Worm (Caenorhabditis elegans) whole organism, early embryonic: Measurements from ENCODE around the gene bcmo-2.

Experiments used
- B0310.2 ChIP-seq: sonication (generic microtip); optimal IDR thresholded peaks from 2 replicates; lab custom pipeline; 2016; ENCODE audit warnings: mild to moderate bottlenecking, missing genetic modification characterization, missing compliant biosample characterization
- F13C5.2 ChIP-seq: sonication (generic microtip); optimal IDR thresholded peaks from 2 replicates; lab custom pipeline; 2017; ENCODE audit warnings: mild to moderate bottlenecking, missing genetic modification characterization, inconsistent platforms, missing compliant biosample characterization
- aly-1 ChIP-seq: sonication (generic microtip); optimal IDR thresholded peaks from 2 replicates; lab custom pipeline; 2016; ENCODE audit warnings: missing genetic modification characterization, missing compliant biosample characterization
- ama-1 ChIP-seq: fragments of 150-350 bp; optimal IDR thresholded peaks from 2 replicates; lab custom pipeline; 2014
- ceh-13 ChIP-seq: fragments of 200-800 bp; sonication (Bioruptor generic); optimal IDR thresholded peaks from 2 replicates; lab custom pipeline; 2018; ENCODE audit warnings: mild to moderate bottlenecking, missing genetic modification characterization, missing compliant biosample characterization
- ceh-36 ChIP-seq: sonication (generic microtip); optimal IDR thresholded peaks from 2 replicates; lab custom pipeline; 2016; ENCODE audit warnings: missing genetic modification characterization, inconsistent platforms, missing compliant biosample characterization
- ets-7 ChIP-seq: sonication (generic microtip); optimal IDR thresholded peaks from 2 replicates; lab custom pipeline; 2016; ENCODE audit warnings: missing genotype, missing genetic modification characterization, missing compliant biosample characterization
- flt-1 ChIP-seq: fragments of 200-800 bp; sonication (Bioruptor generic); IDR thresholded peaks from 2 replicates; pipeline ENCODE4 v1.3.6; 2022; ENCODE audit warnings: missing genetic modification characterization, missing compliant biosample characterization
- hmbx-1 ChIP-seq: sonication (generic microtip); optimal IDR thresholded peaks from 2 replicates; lab custom pipeline; 2016; ENCODE audit warnings: mild to moderate bottlenecking, missing genetic modification characterization, missing compliant biosample characterization
- hmg-4 ChIP-seq: fragments of 200-800 bp; sonication (Bioruptor generic); optimal IDR thresholded peaks from 2 replicates; lab custom pipeline; 2018; ENCODE audit warnings: mild to moderate bottlenecking, missing genetic modification characterization, missing compliant biosample characterization
- hnd-1 ChIP-seq: sonication (generic microtip); optimal IDR thresholded peaks from 2 replicates; lab custom pipeline; 2016; ENCODE audit warnings: missing genetic modification characterization, missing compliant biosample characterization
- pes-1 ChIP-seq: fragments of 200-800 bp; sonication (Bioruptor generic); IDR thresholded peaks from 2 replicates; pipeline ENCODE4 v1.3.6; 2022; ENCODE audit warnings: missing genetic modification reagents, missing genetic modification characterization, missing compliant biosample characterization
- scrt-1 ChIP-seq: fragments of 200-800 bp; sonication (Bioruptor generic); IDR thresholded peaks from 2 replicates; pipeline ENCODE4 v1.3.6; 2022; ENCODE audit warnings: missing genetic modification characterization, missing compliant biosample characterization
- sea-1 ChIP-seq: fragments of 200-800 bp; sonication (Bioruptor generic); conservative IDR thresholded peaks from 2 replicates; pipeline ENCODE4 v1.3.6; 2022; ENCODE audit warnings: missing genetic modification characterization, missing compliant biosample characterization
- tbx-11 ChIP-seq: fragments of 200-800 bp; sonication (Bioruptor generic); IDR thresholded peaks from 2 replicates; pipeline ENCODE4 v1.3.6; 2022; ENCODE audit warnings: missing genetic modification characterization, missing compliant biosample characterization
- tbx-37 ChIP-seq: fragments of 200-800 bp; sonication (Bioruptor generic); conservative IDR thresholded peaks from 2 replicates; pipeline ENCODE4 v1.3.6; 2022; ENCODE audit warnings: missing genetic modification reagents, missing genetic modification characterization, missing compliant biosample characterization
- tra-4 ChIP-seq: sonication (generic microtip); optimal IDR thresholded peaks from 2 replicates; lab custom pipeline; 2017; ENCODE audit warnings: missing genetic modification characterization, missing compliant biosample characterization

bcmo-2 gene

DNA sequence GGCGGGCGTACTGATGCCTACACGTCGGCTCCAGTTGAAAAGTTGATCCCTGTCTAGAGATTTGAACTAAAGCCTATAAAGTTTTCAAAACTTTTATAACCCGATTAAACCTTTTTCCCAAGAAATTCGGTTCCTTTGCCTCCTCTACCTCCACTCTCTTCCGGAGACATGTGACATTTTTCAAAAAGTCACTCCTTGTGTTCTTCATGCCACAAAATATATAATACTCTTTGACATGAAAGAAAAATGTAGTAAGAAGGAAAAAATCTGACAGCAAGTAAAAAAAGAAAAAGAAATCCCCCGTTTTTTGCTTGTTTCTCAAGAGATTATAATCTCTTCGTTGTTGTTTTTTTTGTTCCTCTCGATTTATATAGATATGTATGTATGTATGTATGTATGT lies 44.2 kb upstream of the bcmo-2 start:
- TF ChIP-seq B0310.2 (no peak), sea-1 (GFP tag; lab: Robert Waterston, UW) (no peak), tbx-11 (GFP tag; lab: Robert Waterston, UW) (no peak), hmg-4 (GFP tag; lab: Kevin White, UChicago) (no peak), aly-1 (no peak), hmbx-1 (tag; lab: Kevin White, UChicago) (no peak)

DNA sequence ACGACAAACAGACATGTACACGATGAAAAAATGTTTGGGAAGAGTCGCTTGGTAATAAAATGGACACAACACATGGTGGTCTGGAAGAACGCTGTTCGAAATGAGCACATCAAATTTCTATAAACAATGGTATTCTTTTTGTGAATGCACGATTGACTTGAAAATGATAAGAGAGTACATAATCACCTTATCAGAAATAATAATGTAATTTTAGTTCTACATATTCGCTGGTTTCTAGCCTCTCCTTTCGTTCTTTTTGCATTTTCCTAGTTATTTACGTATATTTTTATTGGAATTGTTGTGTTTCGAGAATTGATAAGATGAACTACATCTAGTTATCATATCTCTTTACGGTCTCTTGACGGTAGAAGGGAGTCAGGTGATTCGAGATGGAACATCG lies 43.4 kb upstream of the bcmo-2 start:
- TF ChIP-seq B0310.2 (no peak), tbx-11 (GFP tag; lab: Robert Waterston, UW) (no peak), aly-1 (no peak), tra-4 (tag; lab: Kevin White, UChicago) (no peak), scrt-1 (GFP tag; lab: Robert Waterston, UW) (no peak), tbx-37 (GFP tag; lab: Robert Waterston, UW) (no peak), ets-7 (tag; lab: Kevin White, UChicago) (no peak), pes-1 (no peak), ceh-36 (no peak), ceh-13 (GFP tag; lab: Kevin White, UChicago) (no peak), ama-1 (lab: Kevin White, UChicago) (no peak), hnd-1 (tag; lab: Kevin White, UChicago) (no peak), sea-1 (GFP tag; lab: Robert Waterston, UW) (no peak), F13C5.2 (no peak), flt-1 (GFP tag; lab: Robert Waterston, UW) (no peak), hmbx-1 (tag; lab: Kevin White, UChicago) (no peak)

DNA sequence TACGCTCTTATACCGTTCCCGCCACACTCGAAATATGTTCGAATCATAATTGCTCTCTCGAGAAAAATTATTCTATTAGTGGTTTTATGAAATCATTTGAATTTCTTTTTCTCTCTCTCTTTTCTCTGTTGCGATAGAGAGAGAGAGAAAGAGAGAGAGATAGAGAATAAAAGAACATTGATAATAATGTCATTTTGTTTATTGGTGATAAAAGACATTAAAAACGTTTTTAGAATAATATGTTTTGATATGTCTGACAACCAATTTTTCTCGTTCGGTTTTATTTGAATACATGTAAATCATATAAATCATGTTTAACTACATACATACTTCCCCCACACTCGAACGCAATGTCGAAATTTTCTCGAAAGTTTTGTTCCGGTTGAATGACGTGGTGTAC lies 42.3 kb upstream of the bcmo-2 start:
- TF ChIP-seq F13C5.2 (no peak), B0310.2 (no peak), ama-1 (lab: Kevin White, UChicago) (no peak), flt-1 (GFP tag; lab: Robert Waterston, UW) (no peak), tra-4 (tag; lab: Kevin White, UChicago) (no peak), hnd-1 (tag; lab: Kevin White, UChicago) (no peak), tbx-11 (GFP tag; lab: Robert Waterston, UW) (no peak), hmg-4 (GFP tag; lab: Kevin White, UChicago) (no peak), aly-1 (no peak)

DNA sequence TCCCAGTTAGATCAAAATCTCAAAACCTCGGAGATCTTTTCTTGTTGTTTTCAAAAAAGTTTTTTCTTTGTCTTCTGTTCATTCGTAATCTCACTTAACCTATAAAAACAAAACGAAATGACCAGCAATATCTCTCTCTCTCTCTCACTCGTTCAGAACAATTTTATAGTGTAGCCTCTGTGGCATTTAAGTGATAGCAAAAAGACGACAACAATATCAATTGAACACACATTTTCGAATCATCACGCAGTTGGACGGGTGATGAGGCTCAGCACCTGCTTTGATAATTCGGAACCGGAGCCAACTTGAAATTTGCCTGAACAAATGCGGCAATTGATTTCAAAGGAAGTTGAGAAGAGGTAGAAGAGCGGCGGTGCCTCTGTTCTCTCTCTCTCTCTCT lies 41.7 kb upstream of the bcmo-2 start:
- TF ChIP-seq ceh-13 (GFP tag; lab: Kevin White, UChicago) (no peak), tra-4 (tag; lab: Kevin White, UChicago) (no peak), F13C5.2 (no peak), tbx-11 (GFP tag; lab: Robert Waterston, UW) (no peak), flt-1 (GFP tag; lab: Robert Waterston, UW) (no peak), hmg-4 (GFP tag; lab: Kevin White, UChicago) (no peak), ceh-36 (no peak), hnd-1 (tag; lab: Kevin White, UChicago) (no peak), aly-1 (no peak), pes-1 (no peak), hmbx-1 (tag; lab: Kevin White, UChicago) (no peak), sea-1 (GFP tag; lab: Robert Waterston, UW) (no peak), ama-1 (lab: Kevin White, UChicago) (no peak)

DNA sequence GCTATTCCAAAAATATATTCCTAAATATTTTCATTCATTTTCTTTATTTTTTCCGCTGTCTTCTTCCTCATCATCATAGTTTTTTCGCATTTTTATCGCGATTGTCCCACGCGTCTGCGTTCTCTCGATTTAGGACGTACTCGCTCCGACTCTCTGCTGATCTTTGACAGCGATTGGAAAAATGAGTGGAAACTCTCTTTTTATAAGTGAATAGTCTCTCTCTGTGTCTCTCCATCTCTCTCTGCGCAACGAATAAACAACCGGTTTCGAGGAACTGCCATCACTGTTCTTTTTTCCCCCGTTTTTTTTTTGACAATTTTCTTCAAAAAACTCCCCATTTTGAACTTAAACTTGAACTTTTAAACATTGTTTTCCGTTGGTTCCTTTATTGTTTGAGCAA lies 40.7 kb upstream of the bcmo-2 start:
- no peak for TF ChIP-seq pes-1

DNA sequence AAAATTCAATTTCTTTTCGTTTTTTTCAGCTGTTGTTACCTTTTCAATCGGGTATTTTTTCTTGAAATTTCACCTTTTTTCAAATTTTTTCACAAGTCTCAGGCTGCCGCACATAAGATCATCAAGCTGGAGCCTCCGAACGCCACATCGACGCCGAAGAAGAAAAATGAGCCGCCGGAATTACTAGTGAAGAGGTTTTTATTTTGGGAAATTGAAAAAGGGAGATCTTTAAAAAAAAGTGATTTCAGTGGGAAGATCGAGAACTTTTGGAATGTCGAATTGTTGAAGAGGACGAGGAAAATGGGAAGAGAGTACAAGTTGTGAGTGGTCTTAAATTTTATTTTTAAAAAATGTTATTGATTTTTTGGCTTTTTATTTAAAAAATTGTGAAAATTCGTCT lies 39.4 kb upstream of the bcmo-2 start, which contains the start of gene sea-2:
TSS of gene sea-2 (plus strand) at position 301 of the 400 bp plus-strand sequence.
- no peak for TF ChIP-seq pes-1
- no peak for TF ChIP-seq scrt-1 (GFP tag; lab: Robert Waterston, UW)
- TF ChIP-seq tbx-37 (GFP tag; lab: Robert Waterston, UW) = no peak
- no peak for TF ChIP-seq F13C5.2
- TF ChIP-seq ama-1 (lab: Kevin White, UChicago) = no peak
- TF ChIP-seq ets-7 (tag; lab: Kevin White, UChicago) = no peak
- no peak for TF ChIP-seq hmbx-1 (tag; lab: Kevin White, UChicago)
- no peak for TF ChIP-seq aly-1
- TF ChIP-seq tbx-11 (GFP tag; lab: Robert Waterston, UW) = no peak

DNA sequence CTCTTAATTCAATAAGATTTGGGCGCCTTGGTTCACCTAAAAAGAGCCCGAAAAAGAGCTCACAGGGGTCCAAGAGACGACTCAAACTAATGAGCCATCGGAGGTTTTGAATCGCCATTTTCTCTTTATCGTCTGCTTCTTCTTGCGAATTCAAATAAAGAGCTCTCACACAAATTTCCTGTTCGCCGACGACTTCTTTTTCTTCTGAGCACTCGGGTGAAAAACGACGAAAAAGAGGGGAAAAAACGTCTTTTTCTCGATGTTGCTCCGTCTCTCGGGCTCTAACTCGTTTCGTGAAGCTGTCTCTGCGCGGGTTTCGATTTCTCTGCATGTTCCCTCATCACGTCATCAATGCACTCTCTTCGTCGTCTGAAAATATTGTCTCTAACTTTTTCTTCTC lies 37.9 kb upstream of the bcmo-2 start:
- no peak for TF ChIP-seq flt-1 (GFP tag; lab: Robert Waterston, UW)
- TF ChIP-seq tra-4 (tag; lab: Kevin White, UChicago) = no peak
- no peak for TF ChIP-seq hmg-4 (GFP tag; lab: Kevin White, UChicago)
- no peak for TF ChIP-seq hmbx-1 (tag; lab: Kevin White, UChicago)
- no peak for TF ChIP-seq aly-1
- TF ChIP-seq sea-1 (GFP tag; lab: Robert Waterston, UW) = no peak
- TF ChIP-seq tbx-11 (GFP tag; lab: Robert Waterston, UW) = no peak
- no peak for TF ChIP-seq ceh-36
- no peak for TF ChIP-seq ceh-13 (GFP tag; lab: Kevin White, UChicago)
- no peak for TF ChIP-seq scrt-1 (GFP tag; lab: Robert Waterston, UW)
- TF ChIP-seq ama-1 (lab: Kevin White, UChicago) = no peak
- TF ChIP-seq tbx-37 (GFP tag; lab: Robert Waterston, UW) = no peak
- TF ChIP-seq hnd-1 (tag; lab: Kevin White, UChicago) = no peak
- no peak for TF ChIP-seq B0310.2
- no peak for TF ChIP-seq ets-7 (tag; lab: Kevin White, UChicago)
- TF ChIP-seq pes-1 = no peak
- no peak for TF ChIP-seq F13C5.2

DNA sequence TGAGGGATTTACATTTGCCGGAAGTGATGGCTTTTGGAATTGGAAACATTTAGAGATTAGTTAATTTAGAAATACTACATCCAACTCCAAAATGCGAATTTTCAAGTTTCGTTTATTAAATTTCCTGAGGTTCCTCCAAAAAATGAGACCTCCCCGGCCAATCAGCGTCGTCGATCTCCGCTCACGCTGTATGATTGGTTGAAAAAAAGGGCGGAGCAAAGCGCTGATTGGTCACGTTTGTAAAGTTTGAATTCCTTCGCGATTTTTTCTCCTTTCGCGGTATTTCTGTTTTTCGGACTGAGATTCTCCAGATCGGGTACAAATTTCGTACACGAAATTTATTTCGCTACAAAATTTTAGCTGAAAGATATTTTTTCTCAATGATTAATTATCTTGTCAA lies 36.8 kb upstream of the bcmo-2 start:
- no peak for TF ChIP-seq tbx-11 (GFP tag; lab: Robert Waterston, UW)
- no peak for TF ChIP-seq F13C5.2
- no peak for TF ChIP-seq tra-4 (tag; lab: Kevin White, UChicago)
- TF ChIP-seq flt-1 (GFP tag; lab: Robert Waterston, UW) = no peak
